Worm (Caenorhabditis elegans): Measurements from ENCODE around the gene C18E9.9.

DNA sequence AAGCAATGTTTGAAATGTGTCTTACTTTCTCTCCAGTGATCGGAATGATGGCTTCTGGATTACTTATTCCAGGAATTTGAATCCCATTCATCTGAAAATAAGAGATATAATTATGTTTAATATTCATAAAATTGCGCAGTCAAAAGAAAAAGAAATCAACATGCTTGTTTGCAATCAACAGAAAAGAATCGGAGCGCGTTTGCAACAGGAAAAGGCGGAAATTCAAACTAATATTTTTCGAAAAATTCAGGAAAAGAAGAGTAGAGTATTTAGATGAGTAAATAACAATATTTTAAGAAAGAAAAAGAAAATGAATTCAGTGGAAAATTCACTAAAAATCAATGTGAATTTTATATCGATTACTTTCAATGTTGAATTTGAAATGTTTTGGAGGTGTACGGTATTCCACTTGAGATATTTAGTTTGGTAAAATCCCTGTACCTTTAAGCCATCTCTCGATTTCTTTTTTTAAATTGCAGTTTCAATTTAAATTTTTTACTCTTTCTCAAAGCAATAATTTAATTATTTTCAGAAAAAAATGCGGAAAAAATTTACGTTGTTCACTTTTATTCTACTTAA lies 48.9 kb downstream of the C18E9.9 start, which contains the start of the genes set-17 and T21B10.4:
- no peak for TF ChIP-seq dao-5 (tag; optimal IDR thresholded peaks at IDR 0.05)
- no peak for TF ChIP-seq him-1 (tag; optimal IDR thresholded peaks at IDR 0.05)

Data from whole organism, L4/young adult.